Fruit fly (Drosophila melanogaster): ENCODE results near the gene CG9782.

The CG9782 gene

DNA sequence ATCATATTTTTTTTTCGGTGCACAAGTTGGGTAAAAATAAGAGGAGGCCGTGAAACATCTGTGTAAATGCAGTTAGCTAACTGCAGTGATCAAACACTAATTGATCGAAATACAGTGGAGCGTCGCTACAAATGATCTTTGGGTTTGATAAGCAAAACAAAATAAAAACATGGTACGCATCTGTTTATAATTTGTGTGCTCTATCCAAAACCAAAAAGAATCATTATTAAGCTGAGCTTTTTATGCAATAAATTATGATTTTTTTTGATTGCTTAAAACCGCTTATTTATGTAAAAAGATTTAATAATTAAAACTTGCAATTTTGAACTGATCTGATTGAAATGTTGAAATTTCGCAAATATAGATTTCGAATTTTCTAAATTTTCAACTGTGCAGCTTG is 48.9 kb upstream of the CG9782 start:
- TF ChIP-seq tai (GFP tag; optimal IDR thresholded peaks at IDR 0.05) (no peak), dsf (GFP tag; optimal IDR thresholded peaks at IDR 0.05; ENCODE audit: borderline replicate concordance) (no peak), Hr78 (GFP tag; optimal IDR thresholded peaks at IDR 0.05) (no peak), Vsx2 (GFP tag; optimal IDR thresholded peaks at IDR 0.05; ENCODE audit: partially characterized antibody) (no peak), fru (GFP tag; optimal IDR thresholded peaks at IDR 0.05) (no peak), Hr83 (GFP tag; optimal IDR thresholded peaks at IDR 0.05; ENCODE audit: poor library complexity, severe bottlenecking) (no peak), Myc (optimal IDR thresholded peaks at IDR 0.05) (no peak), rgr (GFP tag; optimal IDR thresholded peaks at IDR 0.05) (no peak)

DNA sequence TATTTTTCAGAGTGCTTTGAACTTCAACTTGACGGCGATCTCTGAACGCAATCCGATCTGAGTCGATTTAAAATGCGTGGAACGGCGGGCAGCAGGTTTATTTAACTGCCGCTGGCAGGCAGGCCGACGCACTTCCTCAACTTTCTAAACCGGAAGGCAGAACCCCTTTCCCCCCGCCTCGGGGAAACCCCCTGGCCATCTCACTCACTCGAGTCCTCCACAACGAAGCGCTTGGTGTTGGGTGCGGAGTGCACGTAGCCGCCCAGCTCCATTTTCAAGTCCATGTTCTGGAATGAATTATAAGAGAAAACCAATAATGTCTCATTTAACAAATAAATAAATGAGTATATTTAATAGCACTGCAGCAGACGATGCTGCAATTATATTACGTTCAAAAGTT is 48.5 kb upstream of the CG9782 start:
- TF ChIP-seq N (GFP tag; optimal IDR thresholded peaks at IDR 0.05), result no peak
- TF ChIP-seq Rel (GFP tag; optimal IDR thresholded peaks at IDR 0.05), result no peak
- TF ChIP-seq Rel (tag; optimal IDR thresholded peaks at IDR 0.05), result peak; percentile 72
- no peak for TF ChIP-seq lola (GFP tag; optimal IDR thresholded peaks at IDR 0.05)
- TF ChIP-seq rgr (GFP tag; optimal IDR thresholded peaks at IDR 0.05), result no peak
- no peak for TF ChIP-seq sage (GFP tag; optimal IDR thresholded peaks at IDR 0.05)
- TF ChIP-seq tai (GFP tag; optimal IDR thresholded peaks at IDR 0.05), result no peak
- TF ChIP-seq usp (GFP tag; optimal IDR thresholded peaks at IDR 0.05), result no peak
- no peak for TF ChIP-seq HLH106 (tag; optimal IDR thresholded peaks at IDR 0.05)

dm6 chrX:16664405-16665064 is 43.1 kb upstream of the CG9782 start, which contains the start of gene CG15865:
Gene CG15865 (minus strand): TSS chrX:16664455.
- TF ChIP-seq Mio (GFP tag; optimal IDR thresholded peaks at IDR 0.05) (no peak), rgr (GFP tag; optimal IDR thresholded peaks at IDR 0.05) (no peak)

DNA sequence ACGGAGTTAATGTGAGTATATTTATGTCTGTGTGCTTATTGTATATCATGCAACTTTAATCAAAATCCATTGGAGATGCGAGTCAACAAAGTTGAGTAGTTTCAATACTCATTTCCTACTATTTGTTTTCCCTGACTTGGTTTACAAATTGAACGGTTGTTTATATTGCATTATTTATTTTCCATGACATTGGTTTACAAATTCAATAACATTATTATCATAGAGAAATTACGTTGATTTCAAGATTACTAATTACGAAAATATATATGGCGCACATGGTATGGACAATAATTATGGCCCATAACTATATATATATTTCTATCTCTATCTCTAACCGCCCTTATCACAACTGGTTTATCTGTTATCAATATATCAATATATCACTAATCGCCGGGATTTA is 39.2 kb upstream of the CG9782 start:
- TF ChIP-seq woc (GFP tag; optimal IDR thresholded peaks at IDR 0.05) (no peak), fru (GFP tag; optimal IDR thresholded peaks at IDR 0.05) (no peak), HLH106 (tag; optimal IDR thresholded peaks at IDR 0.05) (no peak), CG32264 (GFP tag; optimal IDR thresholded peaks at IDR 0.05) (no peak), Hr78 (GFP tag; optimal IDR thresholded peaks at IDR 0.05) (no peak), Rel (GFP tag; optimal IDR thresholded peaks at IDR 0.05) (no peak), Rel (tag; optimal IDR thresholded peaks at IDR 0.05) (no peak), br (GFP tag; optimal IDR thresholded peaks at IDR 0.05) (no peak), dsf (GFP tag; optimal IDR thresholded peaks at IDR 0.05; ENCODE audit: borderline replicate concordance) (no peak), CG9705 (GFP tag; optimal IDR thresholded peaks at IDR 0.05) (no peak), Hr83 (GFP tag; optimal IDR thresholded peaks at IDR 0.05; ENCODE audit: poor library complexity, severe bottlenecking) (no peak), psq (GFP tag; optimal IDR thresholded peaks at IDR 0.05) (no peak), lola (GFP tag; optimal IDR thresholded peaks at IDR 0.05) (no peak)

dm6 chrX:16655724-16656235 is 34.4 kb upstream of the CG9782 start:
- TF ChIP-seq Myc (optimal IDR thresholded peaks at IDR 0.05) (no peak), GATAd (GFP tag; optimal IDR thresholded peaks at IDR 0.05) (no peak), OdsH (GFP tag; optimal IDR thresholded peaks at IDR 0.05) (no peak), CrebA (GFP tag; optimal IDR thresholded peaks at IDR 0.05; ENCODE audit: borderline replicate concordance) (no peak), Abd-B (GFP tag; optimal IDR thresholded peaks at IDR 0.05) (no peak), brk (GFP tag; optimal IDR thresholded peaks at IDR 0.05) (no peak), Sp1 (GFP tag; optimal IDR thresholded peaks at IDR 0.05) (peak; percentile 14), rgr (GFP tag; optimal IDR thresholded peaks at IDR 0.05) (peak; percentile 15), woc (GFP tag; optimal IDR thresholded peaks at IDR 0.05) (no peak), Mio (GFP tag; optimal IDR thresholded peaks at IDR 0.05) (no peak), HLH106 (tag; optimal IDR thresholded peaks at IDR 0.05) (no peak), psq (GFP tag; optimal IDR thresholded peaks at IDR 0.05) (peak; percentile 8), dsf (GFP tag; optimal IDR thresholded peaks at IDR 0.05; ENCODE audit: borderline replicate concordance) (no peak), Dfd (GFP tag; optimal IDR thresholded peaks at IDR 0.05) (no peak), N (GFP tag; optimal IDR thresholded peaks at IDR 0.05) (no peak), Rel (GFP tag; optimal IDR thresholded peaks at IDR 0.05) (no peak), Rel (tag; optimal IDR thresholded peaks at IDR 0.05) (peak; percentile 48), Vsx2 (GFP tag; optimal IDR thresholded peaks at IDR 0.05; ENCODE audit: partially characterized antibody) (no peak), ey (GFP tag; optimal IDR thresholded peaks at IDR 0.05) (no peak), jim (GFP tag; optimal IDR thresholded peaks at IDR 0.05) (no peak), dl (GFP tag; optimal IDR thresholded peaks at IDR 0.05; ENCODE audit: insufficient read depth in 1 of 2, partially characterized antibody in 2 of 2) (no peak)
